Fruit fly (Drosophila melanogaster): ENCODE data around the gene CG13460.

Gene CG13460

dm6 chr3L:15094589-15095288 is 33.2 kb upstream of the CG13460 start, which contains the start of the genes sstn, Plp and GlyRS (continued):
- TF ChIP-seq Optix (GFP tag; IDR thresholded peaks at IDR 0.05) (no peak), sim (GFP tag; IDR thresholded peaks at IDR 0.05) (no peak), CG10431 (GFP tag; optimal IDR thresholded peaks at IDR 0.05) (peak; percentile 7), Ravus (GFP tag; IDR thresholded peaks at IDR 0.05) (no peak), exex (tag; optimal IDR thresholded peaks at IDR 0.05) (peak; percentile 21), CG1602 (GFP tag; optimal IDR thresholded peaks at IDR 0.05) (peak; percentile 26), Atf-2 (GFP tag; optimal IDR thresholded peaks at IDR 0.05) (no peak), CG1024 (GFP tag; IDR thresholded peaks at IDR 0.05) (no peak), CG7987 (GFP tag; optimal IDR thresholded peaks at IDR 0.05) (no peak), CG32532 (GFP tag; IDR thresholded peaks at IDR 0.05) (no peak), Bgb (GFP tag; IDR thresholded peaks at IDR 0.05; ENCODE audit: partially characterized antibody) (peak; percentile 55), HHEX (GFP tag; optimal IDR thresholded peaks at IDR 0.05) (no peak), Side (GFP tag; optimal IDR thresholded peaks at IDR 0.05) (no peak), mirr (GFP tag; optimal IDR thresholded peaks at IDR 0.05) (no peak), HmgD (GFP tag; optimal IDR thresholded peaks at IDR 0.05) (no peak), Kr (GFP tag; optimal IDR thresholded peaks at IDR 0.05) (no peak), schlank (tag; optimal IDR thresholded peaks at IDR 0.05) (no peak), tap (tag; optimal IDR thresholded peaks at IDR 0.05) (no peak), CG34422 (GFP tag; IDR thresholded peaks at IDR 0.05) (peak; percentile 41; the same call in 1 of the 3 replicates), CG9727 (GFP tag; optimal IDR thresholded peaks at IDR 0.05) (peak; percentile 17), knrl (GFP tag; IDR thresholded peaks at IDR 0.05; ENCODE audit: partially characterized antibody) (no peak), CG4424 (GFP tag; optimal IDR thresholded peaks at IDR 0.05) (peak; percentile 34), CG7786 (GFP tag; optimal IDR thresholded peaks at IDR 0.05) (no peak), Hr78 (GFP tag; optimal IDR thresholded peaks at IDR 0.05) (no peak), CG13287 (GFP tag; IDR thresholded peaks at IDR 0.05; ENCODE audit: partially characterized antibody) (peak; percentile 50), Hey (tag; optimal IDR thresholded peaks at IDR 0.05) (no peak), Sry-δ (GFP tag; optimal IDR thresholded peaks at IDR 0.05) (peak; percentile 6), run (tag; optimal IDR thresholded peaks at IDR 0.05) (no peak), gro (GFP tag; optimal IDR thresholded peaks at IDR 0.05) (no peak), gem (tag; optimal IDR thresholded peaks at IDR 0.05) (peak; percentile 59), CG15514 (GFP tag; optimal IDR thresholded peaks at IDR 0.05) (peak; percentile 40), croc (GFP tag; conservative IDR thresholded peaks at IDR 0.05) (no peak), CG3995 (GFP tag; optimal IDR thresholded peaks at IDR 0.05) (peak; percentile 98), Usf (GFP tag; optimal IDR thresholded peaks at IDR 0.05) (no peak), nerfin-2 (GFP tag; IDR thresholded peaks at IDR 0.05; ENCODE audit: partially characterized antibody) (no peak), CG11723 (GFP tag; optimal IDR thresholded peaks at IDR 0.05) (peak; percentile 33), ems (GFP tag; optimal IDR thresholded peaks at IDR 0.05) (no peak), dati (GFP tag; IDR thresholded peaks at IDR 0.05) (no peak), CG9797 (GFP tag; optimal IDR thresholded peaks at IDR 0.05) (peak; percentile 5), Fer3 (tag; optimal IDR thresholded peaks at IDR 0.05) (peak; percentile 16), B-H2 (GFP tag; optimal IDR thresholded peaks at IDR 0.05) (peak; percentile 14), stc (GFP tag; IDR thresholded peaks at IDR 0.05) (no peak), Sin3A (optimal IDR thresholded peaks at IDR 0.05) (no peak), trem (tag; optimal IDR thresholded peaks at IDR 0.05) (peak; percentile 57), CG13775 (GFP tag; optimal IDR thresholded peaks at IDR 0.05) (peak; percentile 42), Chrac-16 (GFP tag; optimal IDR thresholded peaks at IDR 0.05) (peak; percentile 38), CG7963 (GFP tag; IDR thresholded peaks at IDR 0.05; ENCODE audit: partially characterized antibody) (peak; percentile 39; the same call in 1 of the 3 replicates), sd (tag; optimal IDR thresholded peaks at IDR 0.05) (no peak), eyg (GFP tag; optimal IDR thresholded peaks at IDR 0.05) (no peak), BEAF-32 (GFP tag; optimal IDR thresholded peaks at IDR 0.05) (peak; percentile 70)
